Worm (Caenorhabditis elegans) whole organism, L2 larva: ENCODE data around the gene ZK1236.9.

Source experiments
- C34F6.9 ChIP-seq: fragments of 150-350 bp; optimal IDR thresholded peaks from 2 replicates; lab custom pipeline; 2014; ENCODE audit warnings: missing biosample characterization, missing genetic modification characterization
- lin-39 ChIP-seq: fragments of 150-350 bp; optimal IDR thresholded peaks from 2 replicates; lab custom pipeline; 2014; ENCODE audit warnings: missing biosample characterization, missing genetic modification reagents, missing genetic modification characterization
- nhr-11 ChIP-seq: fragments of 150-350 bp; optimal IDR thresholded peaks from 2 replicates; lab custom pipeline; 2014; ENCODE audit warnings: missing biosample characterization, missing genetic modification characterization

DNA sequence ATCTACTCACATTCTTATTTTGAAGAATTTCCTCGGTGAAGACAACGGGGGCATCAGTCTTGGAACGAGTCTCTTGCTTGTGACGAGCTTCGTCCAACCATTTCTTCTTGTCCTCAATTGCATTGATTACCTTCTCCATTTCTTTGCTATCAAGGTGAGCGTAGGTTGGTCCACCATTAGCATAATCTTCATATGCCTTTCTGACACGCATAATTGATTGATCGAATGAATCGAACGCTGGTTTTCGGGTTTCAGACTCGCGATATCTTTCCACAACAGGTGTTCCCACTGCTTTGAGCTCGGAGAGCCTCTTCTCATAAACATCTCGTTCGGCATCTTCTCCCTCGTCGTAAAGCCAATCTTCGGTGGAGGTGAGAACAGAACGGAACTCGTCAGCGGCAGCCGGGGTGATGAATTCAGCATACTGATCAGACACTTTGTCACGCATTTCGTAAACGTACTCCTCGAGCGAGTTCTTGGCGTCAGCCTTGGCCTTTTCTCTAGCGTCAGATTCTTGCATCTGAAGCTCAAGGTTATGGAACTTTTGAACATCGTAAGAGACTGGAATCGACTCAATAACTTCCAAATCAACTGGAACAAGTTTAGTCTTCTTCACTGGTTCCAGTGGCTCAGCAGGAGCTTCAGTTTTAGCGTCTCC, 9.6 kb upstream of the ZK1236.9 start:
- TF ChIP-seq nhr-11 (tag; lab: Kevin White, UChicago) (no peak), C34F6.9 (tag; lab: Kevin White, UChicago) (no peak), lin-39 (tag; lab: Kevin White, UChicago) (no peak)
